Worm (Caenorhabditis elegans): ENCODE data around the gene F36D3.14.

DNA sequence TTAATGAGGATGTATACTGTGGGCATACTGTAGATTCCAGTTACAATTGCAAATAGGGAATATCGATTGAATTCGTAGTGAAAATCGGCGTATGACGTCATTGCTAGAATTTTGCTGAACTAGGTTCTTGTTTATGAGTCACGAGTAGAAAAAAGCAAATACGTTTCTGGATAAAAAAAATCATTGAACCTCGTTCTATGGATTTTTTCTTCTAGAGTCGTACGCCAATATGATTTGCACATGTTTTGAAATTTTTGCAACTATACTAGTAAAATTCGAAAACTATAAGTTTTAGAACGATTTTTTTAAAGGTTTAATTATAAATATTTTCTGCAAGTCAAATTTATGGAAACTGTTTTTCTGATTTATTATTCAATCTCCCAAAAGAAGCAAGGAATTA, 35.2 kb downstream of the F36D3.14 start, which contains the start of gene sru-44:
- no peak for TF ChIP-seq med-1 (GFP tag; optimal IDR thresholded peaks at IDR 0.05; ENCODE audit: insufficient read depth)
- no peak for TF ChIP-seq flt-1 (GFP tag; IDR thresholded peaks at IDR 0.05)
- TF ChIP-seq klf-2 (GFP tag; conservative IDR thresholded peaks at IDR 0.05): no peak
- TF ChIP-seq ref-1 (GFP tag; conservative IDR thresholded peaks at IDR 0.05): no peak
